Worm (Caenorhabditis elegans) whole organism, young adult: ENCODE results near the gene clec-166.

Experiments
- dox-1 ChIP-seq: fragments of 200-800 bp; sonication (Bioruptor generic); IDR thresholded peaks from 2 replicates; pipeline ENCODE4 v1.3.6; 2022; ENCODE audit warnings: missing genetic modification reagents, missing genetic modification characterization, missing compliant biosample characterization
- dpl-1 ChIP-seq: fragments of 150-350 bp; optimal IDR thresholded peaks from 2 replicates; lab custom pipeline; 2014; ENCODE audit warnings: missing biosample characterization, missing genetic modification reagents, missing genetic modification characterization
- hsf-1 ChIP-seq: fragments of 200-800 bp; sonication (Bioruptor generic); IDR thresholded peaks from 2 replicates; pipeline ENCODE4 v1.3.6; 2022; ENCODE audit warnings: missing genetic modification reagents, missing genetic modification characterization, missing compliant biosample characterization
- sea-2 ChIP-seq: fragments of 200-800 bp; sonication (Bioruptor generic); IDR thresholded peaks from 2 replicates; pipeline ENCODE4 v1.3.6; 2022; ENCODE audit warnings: missing genetic modification characterization, missing compliant biosample characterization
- unc-62 ChIP-seq: fragments of 150-350 bp; optimal IDR thresholded peaks from 2 replicates; lab custom pipeline; 2014; ENCODE audit warnings: missing biosample characterization, missing genetic modification reagents, missing genetic modification characterization
- xnd-1 ChIP-seq: sonication (generic microtip); optimal IDR thresholded peaks from 2 replicates; lab custom pipeline; 2016; ENCODE audit warnings: missing genotype, missing genetic modification reagents, missing genetic modification characterization, missing compliant biosample characterization

ce11 chrIV:1204870-1205269, 46.3 kb downstream of the clec-166 start, which contains the start of gene dsl-2:
- TF ChIP-seq hsf-1 (GFP tag; lab: Robert Waterston, UW) (no peak), sea-2 (no peak), xnd-1 (no peak), dpl-1 (GFP tag; lab: Kevin White, UChicago) (no peak), dox-1 (GFP tag; lab: Robert Waterston, UW) (no peak), unc-62 (GFP tag; lab: Kevin White, UChicago) (no peak)
